Fruit fly (Drosophila melanogaster) whole organism, embryonic: ENCODE results near the gene rgn.

Source experiments
- Asciz ChIP-seq: fragments of 200-800 bp; sonication (Bioruptor generic); optimal IDR thresholded peaks from 2 replicates; lab custom pipeline; 2017; ENCODE audit warnings: missing biosample characterization, mild to moderate bottlenecking, missing genetic modification characterization, missing genetic modification reagents
- Atf-2 ChIP-seq: fragments of 200-800 bp; sonication (Bioruptor generic); optimal IDR thresholded peaks from 2 replicates; lab custom pipeline; 2016; ENCODE audit warnings: missing biosample characterization, missing genetic modification characterization
- CG10565 ChIP-seq: fragments of 200-800 bp; sonication (Bioruptor generic); optimal IDR thresholded peaks from 3 replicates; lab custom pipeline; 2016; ENCODE audit warnings: missing biosample characterization, mild to moderate bottlenecking, missing genetic modification characterization
- CG11093 ChIP-seq: fragments of 200-800 bp; sonication (Bioruptor generic); IDR thresholded peaks from 3 replicates; pipeline ENCODE4 v1.3.6; 2022; ENCODE audit warnings: missing biosample characterization, missing genetic modification characterization
- CG13123 ChIP-seq: fragments of 200-800 bp; sonication (Bioruptor generic); optimal IDR thresholded peaks from 2 replicates; lab custom pipeline; 2016; ENCODE audit warnings: missing biosample characterization, missing genetic modification characterization
- CG13424 ChIP-seq: fragments of 200-800 bp; sonication (Bioruptor generic); optimal IDR thresholded peaks from 2 replicates; lab custom pipeline; 2019; ENCODE audit warnings: missing biosample characterization, mild to moderate bottlenecking, missing genetic modification characterization, moderate library complexity
- CG15479 ChIP-seq: fragments of 200-800 bp; sonication (Bioruptor generic); optimal IDR thresholded peaks from 3 replicates; lab custom pipeline; 2019; ENCODE audit warnings: missing biosample characterization, mild to moderate bottlenecking, missing genetic modification characterization, moderate library complexity
- CG2712 ChIP-seq: fragments of 200-800 bp; optimal IDR thresholded peaks from 3 replicates; lab custom pipeline; 2019; ENCODE audit warnings: missing biosample characterization, mild to moderate bottlenecking, missing genetic modification characterization, moderate library complexity
- CG33557 ChIP-seq: fragments of 200-800 bp; sonication (Bioruptor generic); optimal IDR thresholded peaks from 2 replicates; lab custom pipeline; 2019; ENCODE audit warnings: missing biosample characterization, mild to moderate bottlenecking, missing genetic modification characterization, moderate library complexity
- CG34422 ChIP-seq: fragments of 200-800 bp; sonication (Bioruptor generic); IDR thresholded peaks from 3 replicates; pipeline ENCODE4 v1.3.6; 2022; ENCODE audit warnings: missing biosample characterization, missing genetic modification characterization
- CG42726 ChIP-seq: fragments of 200-800 bp; sonication (Bioruptor generic); IDR thresholded peaks from 2 replicates; pipeline ENCODE4 v1.3.6; 2022; ENCODE audit warnings: missing biosample characterization, missing genetic modification characterization; ENCODE audit not compliant: partially characterized antibody
- CG4282 ChIP-seq: fragments of 200-800 bp; sonication (Bioruptor generic); optimal IDR thresholded peaks from 2 replicates; lab custom pipeline; 2016; ENCODE audit warnings: missing biosample characterization, missing genetic modification characterization
- CG5953 ChIP-seq: fragments of 200-800 bp; sonication (Bioruptor generic); IDR thresholded peaks from 2 replicates; pipeline ENCODE4 v1.3.6; 2022; ENCODE audit warnings: missing biosample characterization, missing genetic modification characterization
- CG7987 ChIP-seq: fragments of 200-800 bp; sonication (Bioruptor generic); optimal IDR thresholded peaks from 2 replicates; lab custom pipeline; 2018; ENCODE audit warnings: missing biosample characterization, mild to moderate bottlenecking, missing genetic modification characterization, moderate library complexity
- CG8924 ChIP-seq: fragments of 200-800 bp; optimal IDR thresholded peaks from 3 replicates; lab custom pipeline; 2019; ENCODE audit warnings: missing biosample characterization, mild to moderate bottlenecking, missing genetic modification characterization, moderate library complexity
- CkIIα-i1 ChIP-seq: fragments of 200-800 bp; sonication (Bioruptor generic); IDR thresholded peaks from 2 replicates; pipeline ENCODE4 v1.3.6; 2022; ENCODE audit warnings: missing biosample characterization, missing genetic modification characterization
- D19B ChIP-seq: fragments of 200-800 bp; sonication (Bioruptor generic); optimal IDR thresholded peaks from 2 replicates; lab custom pipeline; 2017; ENCODE audit warnings: missing biosample characterization, mild to moderate bottlenecking, missing genetic modification characterization
- Eip74EF ChIP-seq, 2 experiments: fragments of 200-800 bp in 1 of 2; fragments of >200 bp in 1 of 2; sonication (Bioruptor generic) in 1 of 2; optimal IDR thresholded peaks; 2 replicates each; lab custom pipeline; 2017 to 2019; ENCODE audit warnings: missing biosample characterization in 2 of 2, missing genetic modification characterization in 2 of 2, mild to moderate bottlenecking in 1 of 2, moderate library complexity in 1 of 2
- Gsc ChIP-seq: fragments of 200-800 bp; sonication (Bioruptor generic); IDR thresholded peaks from 2 replicates; pipeline ENCODE4 v1.3.6; 2022; ENCODE audit warnings: missing biosample characterization, missing genetic modification characterization
- H2.0 ChIP-seq: fragments of 200-800 bp; sonication (Bioruptor generic); IDR thresholded peaks from 2 replicates; pipeline ENCODE4 v1.3.6; 2022; ENCODE audit warnings: missing biosample characterization, missing genetic modification characterization
- HLHmδ ChIP-seq: fragments of 200-800 bp; sonication (Bioruptor generic); optimal IDR thresholded peaks from 2 replicates; lab custom pipeline; 2018; ENCODE audit warnings: missing biosample characterization, mild to moderate bottlenecking, missing genetic modification characterization, moderate library complexity
- Hr39 ChIP-seq: fragments of >200 bp; optimal IDR thresholded peaks from 2 replicates; lab custom pipeline; 2017
- NK7.1 ChIP-seq: fragments of 200-800 bp; sonication (Bioruptor generic); optimal IDR thresholded peaks from 3 replicates; lab custom pipeline; 2016; ENCODE audit warnings: missing biosample characterization, missing genetic modification characterization
- Side ChIP-seq: fragments of 200-800 bp; sonication (Bioruptor generic); optimal IDR thresholded peaks from 2 replicates; lab custom pipeline; 2016; ENCODE audit warnings: missing biosample characterization, missing genetic modification characterization
- TFAM ChIP-seq: fragments of 200-800 bp; sonication (Bioruptor generic); optimal IDR thresholded peaks from 2 replicates; lab custom pipeline; 2017; ENCODE audit warnings: missing biosample characterization, missing genetic modification characterization, inconsistent platforms
- Xbp1 ChIP-seq: fragments of 200-800 bp; sonication (Bioruptor generic); optimal IDR thresholded peaks from 3 replicates; lab custom pipeline; 2016; ENCODE audit warnings: missing biosample characterization, mild to moderate bottlenecking, missing genetic modification characterization
- ara ChIP-seq: fragments of 200-800 bp; sonication (Bioruptor generic); IDR thresholded peaks from 2 replicates; pipeline ENCODE4 v1.3.6; 2022; ENCODE audit warnings: missing biosample characterization, missing genetic modification characterization
- ase ChIP-seq: fragments of 200-800 bp; sonication (Bioruptor generic); IDR thresholded peaks from 3 replicates; pipeline ENCODE4 v1.3.6; 2022; ENCODE audit warnings: missing biosample characterization, missing genetic modification characterization
- bigmax ChIP-seq: fragments of 200-800 bp; sonication (Bioruptor generic); optimal IDR thresholded peaks from 2 replicates; lab custom pipeline; 2018; ENCODE audit warnings: missing biosample characterization, mild to moderate bottlenecking, missing genetic modification characterization
- cas ChIP-seq: fragments of 200-800 bp; sonication (Bioruptor generic); IDR thresholded peaks from 2 replicates; pipeline ENCODE4 v1.3.6; 2022; ENCODE audit warnings: missing biosample characterization, missing genetic modification characterization
- chm ChIP-seq: fragments of 200-800 bp; sonication (Bioruptor generic); IDR thresholded peaks from 2 replicates; pipeline ENCODE4 v1.3.6; 2022; ENCODE audit warnings: missing biosample characterization, missing genetic modification characterization
- corto ChIP-seq: fragments of 200-800 bp; sonication (Bioruptor generic); optimal IDR thresholded peaks from 2 replicates; lab custom pipeline; 2016; ENCODE audit warnings: missing biosample characterization, mild to moderate bottlenecking, missing genetic modification characterization, moderate library complexity
- croc ChIP-seq: fragments of 200-800 bp; sonication (Bioruptor generic); conservative IDR thresholded peaks from 3 replicates; pipeline ENCODE4 v1.3.6; 2022; ENCODE audit warnings: missing biosample characterization, missing genetic modification characterization
- cwo ChIP-seq: fragments of 200-800 bp; sonication (Bioruptor generic); optimal IDR thresholded peaks from 3 replicates; lab custom pipeline; 2017; ENCODE audit warnings: missing biosample characterization, missing genetic modification characterization, mild to moderate bottlenecking, moderate library complexity, missing genetic modification reagents
- exex ChIP-seq: fragments of 200-800 bp; sonication (Bioruptor generic); optimal IDR thresholded peaks from 4 replicates; lab custom pipeline; 2018; ENCODE audit warnings: missing biosample characterization, mild to moderate bottlenecking, missing genetic modification characterization, moderate library complexity
- grau ChIP-seq: fragments of 200-800 bp; optimal IDR thresholded peaks from 3 replicates; lab custom pipeline; 2019; ENCODE audit warnings: missing biosample characterization, mild to moderate bottlenecking, missing genetic modification characterization, moderate library complexity
- gsb-n ChIP-seq: fragments of 200-800 bp; sonication (Bioruptor generic); optimal IDR thresholded peaks from 3 replicates; lab custom pipeline; 2018; ENCODE audit warnings: missing biosample characterization, mild to moderate bottlenecking, missing genetic modification characterization
- lmd ChIP-seq: fragments of 200-800 bp; sonication (Bioruptor generic); IDR thresholded peaks from 2 replicates; pipeline ENCODE4 v1.3.6; 2022; ENCODE audit warnings: missing biosample characterization, missing genetic modification characterization
- lola ChIP-seq, 3 experiments: fragments of >200 bp in 2 of 3; fragments of 200-800 bp in 1 of 3; sonication (Bioruptor generic) in 1 of 3; optimal IDR thresholded peaks; 2 replicates each; lab custom pipeline; 2017 to 2019; ENCODE audit warnings: missing biosample characterization in 3 of 3, missing genetic modification characterization in 3 of 3, mild to moderate bottlenecking in 1 of 3, moderate library complexity in 1 of 3
- lov ChIP-seq, 2 experiments: fragments of 200-800 bp in 1 of 2; fragments of >200 bp in 1 of 2; sonication (Bioruptor generic) in 1 of 2; IDR thresholded peaks in 1 of 2; optimal IDR thresholded peaks in 1 of 2; 2 replicates in 1 of 2; 3 replicates in 1 of 2; pipeline versions ENCODE4 v1.3.6 to Lab custom; 2017 to 2022; ENCODE audit warnings: missing biosample characterization in 1 of 2, missing genetic modification characterization in 1 of 2
- pb ChIP-seq: fragments of 200-800 bp; sonication (Bioruptor generic); optimal IDR thresholded peaks from 3 replicates; lab custom pipeline; 2016; ENCODE audit warnings: missing biosample characterization, missing genetic modification characterization
- pfk ChIP-seq: fragments of 200-800 bp; sonication (Bioruptor generic); optimal IDR thresholded peaks from 2 replicates; lab custom pipeline; 2018; ENCODE audit warnings: missing biosample characterization, mild to moderate bottlenecking, missing genetic modification characterization, moderate library complexity
- repo ChIP-seq: fragments of 200-800 bp; sonication (Bioruptor generic); optimal IDR thresholded peaks from 2 replicates; lab custom pipeline; 2016; ENCODE audit warnings: missing biosample characterization, missing genetic modification characterization
- row ChIP-seq: fragments of 200-800 bp; sonication (Bioruptor generic); IDR thresholded peaks from 3 replicates; pipeline ENCODE4 v1.3.6; 2022; ENCODE audit warnings: missing biosample characterization, missing genetic modification characterization
- sob ChIP-seq: fragments of 200-800 bp; sonication (Bioruptor generic); IDR thresholded peaks from 2 replicates; pipeline ENCODE4 v1.3.6; 2022; ENCODE audit warnings: missing biosample characterization, missing genetic modification characterization
- ssp ChIP-seq: fragments of 200-800 bp; sonication (Bioruptor generic); IDR thresholded peaks from 2 replicates; pipeline ENCODE4 v1.3.6; 2022; ENCODE audit warnings: missing biosample characterization, missing genetic modification characterization
- tgo ChIP-seq: fragments of 200-800 bp; sonication (Bioruptor generic); IDR thresholded peaks from 3 replicates; pipeline ENCODE4 v1.3.6; 2022; ENCODE audit warnings: missing biosample characterization, missing genetic modification characterization
- tna ChIP-seq: fragments of 200-800 bp; sonication (Bioruptor generic); IDR thresholded peaks from 2 replicates; pipeline ENCODE4 v1.3.6; 2022; ENCODE audit warnings: missing biosample characterization, missing genetic modification characterization; ENCODE audit not compliant: partially characterized antibody
- vfl ChIP-seq: fragments of 200-800 bp; sonication (Bioruptor generic); optimal IDR thresholded peaks from 2 replicates; lab custom pipeline; 2016; ENCODE audit warnings: missing biosample characterization, missing genetic modification characterization
- z ChIP-seq: fragments of 200-800 bp; sonication (Bioruptor generic); IDR thresholded peaks from 3 replicates; pipeline ENCODE4 v1.3.6; 2022; ENCODE audit warnings: missing biosample characterization, missing genetic modification characterization

The rgn gene

DNA sequence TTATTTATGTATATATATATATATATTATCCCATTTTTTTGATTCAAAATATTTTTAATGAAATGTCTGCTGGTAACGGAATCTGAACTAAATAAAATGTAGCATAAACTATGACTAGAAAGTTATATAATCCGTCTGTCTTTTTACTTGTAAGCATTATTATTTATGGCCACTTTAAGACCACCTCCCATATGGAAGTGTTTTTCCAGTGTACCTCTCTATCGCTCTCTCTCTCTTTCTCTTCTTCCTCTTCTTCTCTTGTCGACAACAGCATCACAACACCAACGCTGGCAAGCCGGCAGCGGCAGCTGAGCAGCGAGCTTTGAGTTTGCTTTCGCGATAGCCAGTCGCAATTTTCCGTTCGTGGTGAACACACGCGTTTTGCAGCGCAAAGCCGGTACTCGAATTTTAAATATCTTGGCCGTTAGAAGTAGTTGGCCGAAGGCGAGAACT lies at the start of gene rgn (continued):
- no peak for TF ChIP-seq lola (GFP tag; optimal IDR thresholded peaks at IDR 0.05; lab: Kevin White, UChicago)
- TF ChIP-seq ssp (GFP tag; lab: Robert Waterston, UW) = peak; percentile 33; the same call in 1 of the 2 replicates
- no peak for TF ChIP-seq z (GFP tag; lab: Robert Waterston, UW)
- TF ChIP-seq cwo (GFP tag; lab: Kevin White, UChicago) = peak; percentile 82
- TF ChIP-seq CG10565 (GFP tag; lab: Kevin White, UChicago) = no peak
- TF ChIP-seq repo (GFP tag; lab: Kevin White, UChicago) = peak; percentile 2
- peak in 1 of 2 experiments; percentile 36 for TF ChIP-seq Eip74EF (GFP tag; optimal IDR thresholded peaks at IDR 0.05; lab: Kevin White, UChicago)
- peak; percentile 9 for TF ChIP-seq CG13123
- peak; percentile 51; the same call in 1 of the 2 replicates for TF ChIP-seq CG5953 (GFP tag; lab: Robert Waterston, UW)
- TF ChIP-seq tgo (GFP tag; lab: Robert Waterston, UW) = peak; percentile 82
- TF ChIP-seq vfl (GFP tag; lab: Kevin White, UChicago) = no peak
- TF ChIP-seq CG4282 (GFP tag; lab: Kevin White, UChicago) = no peak
- no peak for TF ChIP-seq CG33557
- TF ChIP-seq pb = peak; percentile 60
- no peak for TF ChIP-seq pfk (GFP tag; lab: Kevin White, UChicago)
- no peak for TF ChIP-seq Hr39
- no peak for TF ChIP-seq tna (GFP tag; lab: Robert Waterston, UW)
- no peak for TF ChIP-seq TFAM (GFP tag; lab: Kevin White, UChicago)
- TF ChIP-seq exex (tag; lab: Kevin White, UChicago) = peak; percentile 42
- TF ChIP-seq bigmax (GFP tag; lab: Kevin White, UChicago) = no peak
- TF ChIP-seq row (GFP tag; lab: Robert Waterston, UW) = peak; percentile 81
- TF ChIP-seq corto = no peak
- TF ChIP-seq CG11093 (GFP tag; lab: Robert Waterston, UW) = peak; percentile 46; the same call in 1 of the 3 replicates
- TF ChIP-seq Xbp1 (GFP tag; lab: Kevin White, UChicago) = peak; percentile 78
- TF ChIP-seq gsb-n (tag; lab: Kevin White, UChicago) = no peak
- TF ChIP-seq NK7.1 (GFP tag; lab: Kevin White, UChicago) = peak; percentile 28
- peak; percentile 80 for TF ChIP-seq sob (GFP tag; lab: Robert Waterston, UW)
- TF ChIP-seq CG42726 = peak; percentile 37; the same call in 1 of the 2 replicates
- peak; percentile 1 for TF ChIP-seq CG7987 (GFP tag; lab: Kevin White, UChicago)
- TF ChIP-seq ara (GFP tag; lab: Robert Waterston, UW) = no peak
- TF ChIP-seq grau (tag; lab: Kevin White, UChicago) = peak; percentile 85
- TF ChIP-seq CkIIα-i1 (GFP tag; lab: Robert Waterston, UW) = no peak
- TF ChIP-seq CG15479 (GFP tag; lab: Kevin White, UChicago) = no peak
- no peak for TF ChIP-seq croc
- 0 out of 2 replicates have a peak, but pooled peaks have one; percentile 19 for TF ChIP-seq chm (GFP tag; lab: Robert Waterston, UW)
- TF ChIP-seq CG2712 (tag; lab: Kevin White, UChicago) = peak; percentile 72
- TF ChIP-seq Asciz (GFP tag; lab: Kevin White, UChicago) = peak; percentile 52
- no peak for TF ChIP-seq HLHmδ (GFP tag; lab: Kevin White, UChicago)
- TF ChIP-seq D19B (GFP tag; lab: Kevin White, UChicago) = peak; percentile 77
- TF ChIP-seq Atf-2 (GFP tag; lab: Kevin White, UChicago) = peak; percentile 12
- TF ChIP-seq CG13424 (tag; lab: Kevin White, UChicago) = peak; percentile 81
- peak; percentile 70; the same call in 1 of the 2 replicates for TF ChIP-seq H2.0 (GFP tag; lab: Robert Waterston, UW)
- TF ChIP-seq Side (GFP tag; lab: Kevin White, UChicago) = peak; percentile 13
- no peak for TF ChIP-seq lov (optimal IDR thresholded peaks at IDR 0.05; lab: Kevin White, UChicago)
- peak; percentile 33; the same call in 1 of the 3 replicates for TF ChIP-seq lov (GFP tag; IDR thresholded peaks at IDR 0.05; lab: Robert Waterston, UW)
- TF ChIP-seq Gsc (GFP tag; lab: Robert Waterston, UW) = no peak
- TF ChIP-seq CG8924 (tag; lab: Kevin White, UChicago) = peak; percentile 76
- TF ChIP-seq CG34422 = peak; percentile 71; the same call in 1 of the 3 replicates
- peak; percentile 60; the same call in 2 of the 3 replicates for TF ChIP-seq ase (GFP tag; lab: Robert Waterston, UW)
- peak; percentile 77; the same call in 1 of the 2 replicates for TF ChIP-seq lmd (GFP tag; lab: Robert Waterston, UW)
- TF ChIP-seq cas (GFP tag; lab: Robert Waterston, UW) = no peak
